Fruit fly (Drosophila melanogaster): Measurements from ENCODE around the gene CG14323.

- TF ChIP-seq HLH106 (tag; optimal IDR thresholded peaks at IDR 0.05) (no peak), pan (optimal IDR thresholded peaks at IDR 0.05) (no peak), h (GFP tag; optimal IDR thresholded peaks at IDR 0.05) (no peak), psq (GFP tag; optimal IDR thresholded peaks at IDR 0.05) (no peak), brk (GFP tag; optimal IDR thresholded peaks at IDR 0.05) (no peak), foxo (GFP tag; optimal IDR thresholded peaks at IDR 0.05) (no peak), Hnf4 (GFP tag; optimal IDR thresholded peaks at IDR 0.05) (no peak), CG32264 (GFP tag; optimal IDR thresholded peaks at IDR 0.05) (no peak), lola (GFP tag; optimal IDR thresholded peaks at IDR 0.05) (no peak), ey (GFP tag; optimal IDR thresholded peaks at IDR 0.05) (no peak), tai (GFP tag; optimal IDR thresholded peaks at IDR 0.05) (no peak), OdsH (GFP tag; optimal IDR thresholded peaks at IDR 0.05) (no peak), sv (GFP tag; optimal IDR thresholded peaks at IDR 0.05) (no peak)
Observed at dm6 chr3R:17667987-17668386, 46.1 kb upstream of the CG14323 start.

All from whole organism, wandering third instar larva.